Fruit fly (Drosophila melanogaster): ENCODE results near the gene CG15385.
A peak's percentile ranks its signal among the peaks of the same experiment; 100 is the strongest.

The CG15385 gene

dm6 chr2L:2226259-2227121, 14.1 kb upstream of the CG15385 start, which contains the start of the genes CG15387 and sau (continued):
- TF ChIP-seq slou (GFP tag; optimal IDR thresholded peaks at IDR 0.05) (peak; percentile 88), CG1832 (GFP tag; optimal IDR thresholded peaks at IDR 0.05) (no peak), CG31224 (GFP tag; IDR thresholded peaks at IDR 0.05) (peak; percentile 79), CG7786 (GFP tag; optimal IDR thresholded peaks at IDR 0.05) (peak; percentile 91), CG4617 (GFP tag; optimal IDR thresholded peaks at IDR 0.05; ENCODE audit: borderline replicate concordance) (peak; percentile 94), CG12071 (GFP tag; optimal IDR thresholded peaks at IDR 0.05) (peak; percentile 75), sc (optimal IDR thresholded peaks at IDR 0.05) (no peak), sc (GFP tag; optimal IDR thresholded peaks at IDR 0.05) (peak; percentile 64), CG2889 (GFP tag; IDR thresholded peaks at IDR 0.05) (peak; percentile 79), Myb (GFP tag; optimal IDR thresholded peaks at IDR 0.05) (peak; percentile 80), pho (GFP tag; optimal IDR thresholded peaks at IDR 0.05) (peak; percentile 88), CG17385 (GFP tag; optimal IDR thresholded peaks at IDR 0.05) (peak; percentile 79), CG2202 (tag; optimal IDR thresholded peaks at IDR 0.05) (peak; percentile 68), CG32772 (GFP tag; IDR thresholded peaks at IDR 0.05) (peak; percentile 75), CG6791 (GFP tag; IDR thresholded peaks at IDR 0.05; ENCODE audit: partially characterized antibody) (peak; percentile 84), Sox100B (GFP tag; optimal IDR thresholded peaks at IDR 0.05) (peak; percentile 88), Mrtf (GFP tag; IDR thresholded peaks at IDR 0.05) (peak; percentile 70; the same call in 2 of the 3 replicates), CG2116 (GFP tag; optimal IDR thresholded peaks at IDR 0.05) (peak; percentile 90), CG15479 (GFP tag; optimal IDR thresholded peaks at IDR 0.05) (peak; percentile 16), CG2678 (tag; optimal IDR thresholded peaks at IDR 0.05) (peak; percentile 88), CG13775 (GFP tag; optimal IDR thresholded peaks at IDR 0.05) (peak; percentile 93), Ets97D (GFP tag; optimal IDR thresholded peaks at IDR 0.05) (peak; percentile 92), zen2 (GFP tag; IDR thresholded peaks at IDR 0.05; ENCODE audit: partially characterized antibody) (peak; percentile 84; the same call in 2 of the 3 replicates), gsb (GFP tag; IDR thresholded peaks at IDR 0.05) (peak; percentile 66), Sin3A (optimal IDR thresholded peaks at IDR 0.05) (peak; percentile 60), CG34376 (GFP tag; optimal IDR thresholded peaks at IDR 0.05) (peak; percentile 77), eyg (GFP tag; optimal IDR thresholded peaks at IDR 0.05) (peak; percentile 82), Poxn (GFP tag; IDR thresholded peaks at IDR 0.05) (peak; percentile 41; the same call in 1 of the 2 replicates), CG6254 (GFP tag; optimal IDR thresholded peaks at IDR 0.05) (no peak), CG4282 (GFP tag; optimal IDR thresholded peaks at IDR 0.05) (peak; percentile 88), PHDP (tag; optimal IDR thresholded peaks at IDR 0.05) (peak; percentile 89), CG4328 (GFP tag; optimal IDR thresholded peaks at IDR 0.05) (peak; percentile 88), disco-r (GFP tag; optimal IDR thresholded peaks at IDR 0.05) (peak; percentile 84), CG8944 (GFP tag; optimal IDR thresholded peaks at IDR 0.05) (peak; percentile 93), danr (GFP tag; IDR thresholded peaks at IDR 0.05) (peak; percentile 58), lbe (GFP tag; optimal IDR thresholded peaks at IDR 0.05) (peak; percentile 90), gcm2 (GFP tag; optimal IDR thresholded peaks at IDR 0.05) (no peak), toy (GFP tag; IDR thresholded peaks at IDR 0.05) (peak; percentile 65; the same call in 1 of the 2 replicates), dmrt99B (tag; optimal IDR thresholded peaks at IDR 0.05) (peak; percentile 79), CG9876 (GFP tag; optimal IDR thresholded peaks at IDR 0.05) (peak; percentile 78), p53 (GFP tag; optimal IDR thresholded peaks at IDR 0.05) (peak; percentile 74), GATAe (GFP tag; conservative IDR thresholded peaks at IDR 0.05) (no peak; the same call in 1 of the 2 replicates), CG14965 (GFP tag; optimal IDR thresholded peaks at IDR 0.05; ENCODE audit: borderline replicate concordance) (no peak), ATbp (GFP tag; optimal IDR thresholded peaks at IDR 0.05) (peak; percentile 56), CG4730 (GFP tag; IDR thresholded peaks at IDR 0.05) (peak; percentile 66), CG16813 (GFP tag; IDR thresholded peaks at IDR 0.05; ENCODE audit: partially characterized antibody) (peak; percentile 94), CG8359 (GFP tag; optimal IDR thresholded peaks at IDR 0.05; ENCODE audit: borderline replicate concordance) (peak; percentile 41), CG10366 (GFP tag; IDR thresholded peaks at IDR 0.05) (peak; percentile 80), jing (GFP tag; optimal IDR thresholded peaks at IDR 0.05) (peak; percentile 9)
